Fruit fly (Drosophila melanogaster) whole organism, wandering third instar larva: ENCODE results near the gene CG42322.

ENCODE experiments used
- Abd-B ChIP-seq: fragments of >200 bp; optimal IDR thresholded peaks from 2 replicates; lab custom pipeline; 2017; ENCODE audit warnings: missing biosample characterization, missing genetic modification characterization
- CG9705 ChIP-seq: fragments of 200-800 bp; sonication (Bioruptor generic); optimal IDR thresholded peaks from 2 replicates; lab custom pipeline; 2018; ENCODE audit warnings: missing biosample characterization, mild to moderate bottlenecking, missing genetic modification characterization
- Jra ChIP-seq: sonication (Bioruptor generic); optimal IDR thresholded peaks from 2 replicates; lab custom pipeline; 2016; ENCODE audit warnings: missing biosample characterization, missing genetic modification characterization
- brk ChIP-seq: fragments of 200-800 bp; sonication (Bioruptor generic); optimal IDR thresholded peaks from 2 replicates; lab custom pipeline; 2016; ENCODE audit warnings: missing biosample characterization, mild to moderate bottlenecking, missing genetic modification characterization
- dl ChIP-seq, 2 experiments: fragments of 175-275, 200-275 bp in 1 of 2; fragments of 200-275 bp in 1 of 2; sonication (Bioruptor generic); optimal IDR thresholded peaks; lab custom pipeline; 2018; ENCODE audit warnings: mild to moderate bottlenecking in 2 of 2, missing biosample characterization in 2 of 2, missing genetic modification characterization in 2 of 2, moderate library complexity in 2 of 2; ENCODE audit not compliant: partially characterized antibody in 2 of 2, insufficient read depth in 1 of 2
- foxo ChIP-seq, 2 experiments: fragments of 200-800 bp; sonication (Bioruptor generic); optimal IDR thresholded peaks; 2 replicates in 1 of 2; 3 replicates in 1 of 2; lab custom pipeline; 2016 to 2017; ENCODE audit warnings: missing biosample characterization in 2 of 2, missing genetic modification characterization in 2 of 2
- jim ChIP-seq: fragments of 175-275, 200-325 bp; sonication (Bioruptor generic); optimal IDR thresholded peaks from 2 replicates; lab custom pipeline; 2016; ENCODE audit warnings: missing biosample characterization, mild to moderate bottlenecking, missing genetic modification characterization
- rgr ChIP-seq: fragments of 200-800 bp; sonication (Bioruptor generic); optimal IDR thresholded peaks from 3 replicates; lab custom pipeline; 2016; ENCODE audit warnings: missing biosample characterization, mild to moderate bottlenecking, missing genetic modification characterization

- TF ChIP-seq rgr (GFP tag; lab: Kevin White, UChicago) (no peak), jim (no peak), dl (GFP tag; optimal IDR thresholded peaks at IDR 0.05; lab: Kevin White, UChicago; ENCODE audit: insufficient read depth in 1 of 2, partially characterized antibody in 2 of 2) (no peak), Abd-B (GFP tag; lab: Kevin White, UChicago) (no peak), Jra (GFP tag; lab: Kevin White, UChicago) (no peak), brk (GFP tag; lab: Kevin White, UChicago) (no peak), CG9705 (GFP tag; lab: Kevin White, UChicago) (no peak), foxo (GFP tag; optimal IDR thresholded peaks at IDR 0.05; lab: Kevin White, UChicago) (no peak)
These were observed 3.9 kb downstream of the CG42322 start, which contains the start of gene CG31199 for dm6 chr3R:20743769-20744168.
